Fruit fly (Drosophila melanogaster): Measurements from ENCODE around the gene pns.
A peak's percentile ranks its signal among the peaks of the same experiment; 100 is the strongest.

pns gene

dm6 chr3L:1568225-1569161 is 31.6 kb downstream of the pns start, which contains the start of gene CG7879:
Gene CG7879, minus strand, starts transcription at chr3L:1568608.
- TF ChIP-seq CG17361 (GFP tag; IDR thresholded peaks at IDR 0.05) (peak; percentile 71; the same call in 2 of the 3 replicates), Sox100B (GFP tag; optimal IDR thresholded peaks at IDR 0.05) (no peak), CG9215 (GFP tag; IDR thresholded peaks at IDR 0.05) (peak; percentile 49; the same call in 1 of the 2 replicates), CG32767 (GFP tag; IDR thresholded peaks at IDR 0.05) (peak; percentile 55; the same call in 1 of the 2 replicates), eyg (GFP tag; optimal IDR thresholded peaks at IDR 0.05) (no peak), CG30403 (GFP tag; optimal IDR thresholded peaks at IDR 0.05) (peak; percentile 68), salm (tag; optimal IDR thresholded peaks at IDR 0.05) (peak; percentile 9), HLHmδ (GFP tag; optimal IDR thresholded peaks at IDR 0.05) (peak; percentile 38), CG13624 (GFP tag; optimal IDR thresholded peaks at IDR 0.05) (peak; percentile 10), jing (GFP tag; optimal IDR thresholded peaks at IDR 0.05) (no peak), Mes4 (GFP tag; optimal IDR thresholded peaks at IDR 0.05) (no peak), psq (GFP tag; optimal IDR thresholded peaks at IDR 0.05) (peak; percentile 43), slbo (GFP tag; IDR thresholded peaks at IDR 0.05) (peak; percentile 33), gcm (GFP tag; optimal IDR thresholded peaks at IDR 0.05) (peak; percentile 7), GATAe (GFP tag; conservative IDR thresholded peaks at IDR 0.05) (no peak), pzg (GFP tag; optimal IDR thresholded peaks at IDR 0.05) (peak; percentile 56), CG17359 (tag; optimal IDR thresholded peaks at IDR 0.05) (no peak), zen (tag; optimal IDR thresholded peaks at IDR 0.05) (no peak), BtbVII (GFP tag; optimal IDR thresholded peaks at IDR 0.05) (peak; percentile 62), ap (GFP tag; IDR thresholded peaks at IDR 0.05) (no peak), CG3995 (GFP tag; optimal IDR thresholded peaks at IDR 0.05) (peak; percentile 55), Hmr (GFP tag; optimal IDR thresholded peaks at IDR 0.05) (peak; percentile 10), Oli (tag; optimal IDR thresholded peaks at IDR 0.05) (peak; percentile 42), tgo (GFP tag; IDR thresholded peaks at IDR 0.05) (peak; percentile 53; the same call in 2 of the 3 replicates), Ets97D (GFP tag; optimal IDR thresholded peaks at IDR 0.05) (peak; percentile 28), CG7839 (tag; optimal IDR thresholded peaks at IDR 0.05) (peak; percentile 15), CG6254 (GFP tag; optimal IDR thresholded peaks at IDR 0.05) (peak; percentile 99), Bgb (GFP tag; IDR thresholded peaks at IDR 0.05; ENCODE audit: partially characterized antibody) (peak; percentile 33; the same call in 1 of the 2 replicates), CkIIα-i1 (GFP tag; IDR thresholded peaks at IDR 0.05) (no peak), peb (GFP tag; IDR thresholded peaks at IDR 0.05) (no peak), CG4360 (GFP tag; IDR thresholded peaks at IDR 0.05) (peak; percentile 71), BEAF-32 (GFP tag; optimal IDR thresholded peaks at IDR 0.05) (peak; percentile 43), mirr (GFP tag; optimal IDR thresholded peaks at IDR 0.05) (no peak), H2.0 (GFP tag; IDR thresholded peaks at IDR 0.05) (0 out of 2 replicates have a peak, but pooled peaks have one; percentile 13), CG7745 (tag; optimal IDR thresholded peaks at IDR 0.05) (no peak), sna (GFP tag; IDR thresholded peaks at IDR 0.05; ENCODE audit: partially characterized antibody) (no peak), Nf-YC (tag; optimal IDR thresholded peaks at IDR 0.05) (peak; percentile 33), fd3F (GFP tag; optimal IDR thresholded peaks at IDR 0.05) (no peak), ssp (GFP tag; IDR thresholded peaks at IDR 0.05) (peak; percentile 89), CG10209 (GFP tag; optimal IDR thresholded peaks at IDR 0.05) (peak; percentile 16), Deaf1 (tag; optimal IDR thresholded peaks at IDR 0.05) (peak; percentile 27), tll (GFP tag; optimal IDR thresholded peaks at IDR 0.05) (peak in 1 of 2 experiments; percentile 68), sd (tag; optimal IDR thresholded peaks at IDR 0.05) (peak; percentile 34), sr (GFP tag; IDR thresholded peaks at IDR 0.05) (peak; percentile 91), lmd (GFP tag; IDR thresholded peaks at IDR 0.05) (peak; percentile 33; the same call in 1 of the 2 replicates), CG10654 (GFP tag; optimal IDR thresholded peaks at IDR 0.05) (no peak), CG9797 (GFP tag; optimal IDR thresholded peaks at IDR 0.05) (peak; percentile 66), esg (GFP tag; conservative IDR thresholded peaks at IDR 0.05) (no peak)

Data from whole organism, embryonic.